Worm (Caenorhabditis elegans) whole organism, late embryonic: Measurements from ENCODE around the gene T25B9.2.

ENCODE experiments used
- C38D4.7 ChIP-seq: fragments of 200-800 bp; sonication (Bioruptor generic); optimal IDR thresholded peaks from 2 replicates; lab custom pipeline; 2018; ENCODE audit warnings: mild to moderate bottlenecking, missing genetic modification characterization, moderate library complexity, missing compliant biosample characterization
- F13H6.1 ChIP-seq: sonication (generic microtip); optimal IDR thresholded peaks from 2 replicates; lab custom pipeline; 2016; ENCODE audit warnings: missing genetic modification characterization, missing compliant biosample characterization
- K02D7.2 ChIP-seq: sonication (generic microtip); optimal IDR thresholded peaks from 2 replicates; lab custom pipeline; 2017; ENCODE audit warnings: mild to moderate bottlenecking, missing genetic modification characterization, missing compliant biosample characterization
- Y22D7AL.16 ChIP-seq: sonication (generic microtip); optimal IDR thresholded peaks from 2 replicates; lab custom pipeline; 2016; ENCODE audit warnings: missing genetic modification characterization, missing compliant biosample characterization
- ceh-18 ChIP-seq: sonication (generic microtip); optimal IDR thresholded peaks from 2 replicates; lab custom pipeline; 2016; ENCODE audit warnings: missing genetic modification characterization, missing compliant biosample characterization
- ceh-2 ChIP-seq: sonication (generic microtip); optimal IDR thresholded peaks from 2 replicates; lab custom pipeline; 2016; ENCODE audit warnings: missing genotype, missing genetic modification characterization, missing compliant biosample characterization
- ceh-22 ChIP-seq: sonication (generic microtip); optimal IDR thresholded peaks from 2 replicates; lab custom pipeline; 2017; ENCODE audit warnings: missing biosample characterization, missing genetic modification characterization
- ceh-31 ChIP-seq: sonication (generic microtip); optimal IDR thresholded peaks from 2 replicates; lab custom pipeline; 2016; ENCODE audit warnings: missing genetic modification characterization, missing compliant biosample characterization
- ceh-9 ChIP-seq: sonication (generic microtip); optimal IDR thresholded peaks from 2 replicates; lab custom pipeline; 2016; ENCODE audit warnings: mild to moderate bottlenecking, missing genetic modification characterization, inconsistent platforms, missing compliant biosample characterization
- dve-1 ChIP-seq: sonication (generic microtip); optimal IDR thresholded peaks from 2 replicates; lab custom pipeline; 2017; ENCODE audit warnings: antibody characterized with exemption, mild to moderate bottlenecking, missing genetic modification characterization, missing compliant biosample characterization
- elt-2 ChIP-seq: sonication (generic microtip); optimal IDR thresholded peaks from 2 replicates; lab custom pipeline; 2016; ENCODE audit warnings: missing genetic modification reagents, missing genetic modification characterization, missing compliant biosample characterization
- ets-4 ChIP-seq: sonication (generic microtip); optimal IDR thresholded peaks from 2 replicates; lab custom pipeline; 2016; ENCODE audit warnings: missing genetic modification characterization, missing compliant biosample characterization
- eyg-1 ChIP-seq: sonication (generic microtip); optimal IDR thresholded peaks from 2 replicates; lab custom pipeline; 2016; ENCODE audit warnings: missing genotype, missing genetic modification characterization, missing compliant biosample characterization
- fkh-10 ChIP-seq: fragments of 150-350 bp; optimal IDR thresholded peaks from 2 replicates; lab custom pipeline; 2014; ENCODE audit warnings: missing biosample characterization, missing genetic modification reagents, missing genetic modification characterization
- fkh-6 ChIP-seq: sonication (generic microtip); optimal IDR thresholded peaks from 2 replicates; lab custom pipeline; 2016; ENCODE audit warnings: missing genetic modification characterization, missing compliant biosample characterization
- gmeb-2 ChIP-seq: sonication (generic microtip); optimal IDR thresholded peaks from 2 replicates; lab custom pipeline; 2016; ENCODE audit warnings: missing genetic modification characterization, inconsistent platforms, missing compliant biosample characterization
- hlh-13 ChIP-seq: fragments of 200-800 bp; sonication (Bioruptor generic); optimal IDR thresholded peaks from 2 replicates; lab custom pipeline; 2018; ENCODE audit warnings: mild to moderate bottlenecking, missing genetic modification characterization, missing compliant biosample characterization
- hlh-30 ChIP-seq: sonication (generic microtip); optimal IDR thresholded peaks from 2 replicates; lab custom pipeline; 2017; ENCODE audit warnings: antibody characterized with exemption, missing genetic modification characterization, missing compliant biosample characterization; ENCODE audit not compliant: insufficient read depth
- hlh-8 ChIP-seq: sonication (generic microtip); optimal IDR thresholded peaks from 2 replicates; lab custom pipeline; 2016; ENCODE audit warnings: missing genotype, missing genetic modification characterization, missing compliant biosample characterization
- lim-6 ChIP-seq: sonication (generic microtip); optimal IDR thresholded peaks from 2 replicates; lab custom pipeline; 2016; ENCODE audit warnings: missing genetic modification characterization, missing compliant biosample characterization
- lin-11 ChIP-seq: fragments of 200-800 bp; sonication (Bioruptor generic); optimal IDR thresholded peaks from 2 replicates; lab custom pipeline; 2018; ENCODE audit warnings: mild to moderate bottlenecking, missing genetic modification characterization, missing compliant biosample characterization
- madf-2 ChIP-seq: sonication (generic microtip); optimal IDR thresholded peaks from 2 replicates; lab custom pipeline; 2017; ENCODE audit warnings: missing genetic modification characterization, missing compliant biosample characterization
- nhr-11 ChIP-seq: fragments of 150-350 bp; optimal IDR thresholded peaks from 2 replicates; lab custom pipeline; 2014; ENCODE audit warnings: missing biosample characterization, missing genetic modification characterization
- pag-3 ChIP-seq: sonication (generic microtip); optimal IDR thresholded peaks from 2 replicates; lab custom pipeline; 2016; ENCODE audit warnings: missing compliant biosample characterization, missing genetic modification characterization, borderline replicate concordance
- pat-9 ChIP-seq: fragments of 200-800 bp; sonication (Bioruptor generic); optimal IDR thresholded peaks from 2 replicates; lab custom pipeline; 2018; ENCODE audit warnings: mild to moderate bottlenecking, missing genetic modification characterization, moderate library complexity, missing compliant biosample characterization
- pax-1 ChIP-seq: fragments of 150-350 bp; optimal IDR thresholded peaks from 2 replicates; lab custom pipeline; 2014; ENCODE audit warnings: missing biosample characterization, missing genetic modification characterization
- pha-2 ChIP-seq: sonication (generic microtip); optimal IDR thresholded peaks from 2 replicates; lab custom pipeline; 2017; ENCODE audit warnings: mild to moderate bottlenecking, missing genetic modification characterization, missing compliant biosample characterization
- pha-4 ChIP-seq: fragments of 150-350 bp; optimal IDR thresholded peaks from 2 replicates; lab custom pipeline; 2018; ENCODE audit warnings: missing biosample characterization, missing genetic modification reagents, missing genetic modification characterization
- pqm-1 ChIP-seq: sonication (generic microtip); optimal IDR thresholded peaks from 2 replicates; lab custom pipeline; 2016; ENCODE audit warnings: missing genetic modification characterization, missing compliant biosample characterization
- ref-2 ChIP-seq: sonication (generic microtip); optimal IDR thresholded peaks from 2 replicates; lab custom pipeline; 2016; ENCODE audit warnings: missing genetic modification characterization, missing compliant biosample characterization
- rnt-1 ChIP-seq: sonication (generic microtip); optimal IDR thresholded peaks from 2 replicates; lab custom pipeline; 2016; ENCODE audit warnings: missing genetic modification characterization, missing compliant biosample characterization
- sox-4 ChIP-seq: sonication (generic microtip); optimal IDR thresholded peaks from 2 replicates; lab custom pipeline; 2017; ENCODE audit warnings: mild to moderate bottlenecking, missing genetic modification characterization, inconsistent platforms, missing compliant biosample characterization
- syd-9 ChIP-seq: sonication (generic microtip); optimal IDR thresholded peaks from 2 replicates; lab custom pipeline; 2016; ENCODE audit warnings: mild to moderate bottlenecking, missing genetic modification characterization, moderate library complexity, missing compliant biosample characterization
- tbx-7 ChIP-seq: sonication (generic microtip); optimal IDR thresholded peaks from 2 replicates; lab custom pipeline; 2016; ENCODE audit warnings: missing genotype, missing genetic modification characterization, missing compliant biosample characterization
- ttx-3 ChIP-seq: sonication (generic microtip); optimal IDR thresholded peaks from 2 replicates; lab custom pipeline; 2016; ENCODE audit warnings: missing genetic modification reagents, missing genetic modification characterization, missing compliant biosample characterization
- unc-55 ChIP-seq: sonication (generic microtip); optimal IDR thresholded peaks from 2 replicates; lab custom pipeline; 2017; ENCODE audit warnings: missing biosample characterization, missing genetic modification reagents, missing genetic modification characterization

Gene T25B9.2

DNA sequence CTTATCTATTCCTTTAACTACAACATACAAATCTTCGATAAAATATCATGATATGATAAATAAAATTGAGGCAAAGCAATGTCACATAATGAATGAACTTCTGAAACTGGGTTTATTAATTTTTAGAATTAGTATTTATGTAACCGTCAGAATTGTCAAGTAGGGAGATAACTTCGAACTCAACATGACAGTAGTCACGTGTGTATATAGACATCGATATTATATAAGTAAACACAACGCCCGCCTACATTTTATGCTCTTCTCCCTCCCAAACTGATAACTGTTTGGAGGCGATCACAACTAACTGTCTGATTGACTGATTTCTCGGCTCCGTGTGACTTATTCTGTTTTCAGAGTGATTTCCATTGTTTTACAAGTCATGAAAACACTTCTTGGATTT lies 9.7 kb upstream of the T25B9.2 start, which contains the start of gene ugt-54:
Gene ugt-54, plus strand, starts transcription at position 355 of the 400 bp plus-strand sequence.
- TF ChIP-seq ceh-2 (tag; lab: Kevin White, UChicago): no peak
- TF ChIP-seq elt-2 (tag; lab: Kevin White, UChicago): peak; percentile 83
- no peak for TF ChIP-seq ceh-18
- TF ChIP-seq ceh-9 (tag; lab: Kevin White, UChicago): no peak
- TF ChIP-seq K02D7.2: no peak
- TF ChIP-seq fkh-6 (tag; lab: Kevin White, UChicago): no peak
- TF ChIP-seq ttx-3: no peak
- TF ChIP-seq hlh-13 (GFP tag; lab: Kevin White, UChicago): no peak
- no peak for TF ChIP-seq pat-9 (tag; lab: Kevin White, UChicago)

DNA sequence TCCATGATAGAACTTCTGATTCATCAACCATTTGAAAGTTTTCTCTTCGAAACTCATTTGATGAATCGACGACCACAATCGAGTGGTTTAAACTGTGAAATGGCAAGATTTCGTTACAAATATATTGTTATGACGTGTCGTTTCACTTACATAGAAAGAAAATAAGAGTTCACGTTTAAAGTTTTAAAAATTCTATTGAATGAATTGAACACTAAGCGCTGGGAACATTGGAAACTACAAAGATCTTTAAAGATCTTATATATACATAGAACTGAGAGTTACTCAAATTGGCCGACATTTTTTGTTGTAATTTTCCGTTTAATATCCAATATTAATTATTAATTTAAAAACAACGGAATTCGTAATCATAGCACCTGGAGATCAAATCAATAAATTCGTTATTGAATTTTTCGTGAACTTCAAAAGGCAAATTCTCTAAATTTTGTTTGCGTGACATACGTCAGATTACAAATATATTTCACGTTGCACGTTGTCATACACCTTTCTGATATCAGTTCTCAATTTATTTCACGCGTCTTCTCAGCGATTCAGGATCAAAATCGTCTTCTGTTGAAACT lies 6.1 kb upstream of the T25B9.2 start, which contains the start of the genes T25B9.4 and T25B9.6:
Gene T25B9.4, minus strand, starts transcription at position 101 of the 578 bp plus-strand sequence.
Gene T25B9.6, plus strand, starts transcription at position 528 of the 578 bp plus-strand sequence.
- no peak for TF ChIP-seq F13H6.1 (tag; lab: Kevin White, UChicago)
- TF ChIP-seq ceh-31 (tag; lab: Kevin White, UChicago): no peak
- TF ChIP-seq fkh-10: no peak
- no peak for TF ChIP-seq pqm-1 (tag; lab: Kevin White, UChicago)
- TF ChIP-seq ceh-18: no peak
- no peak for TF ChIP-seq K02D7.2
- TF ChIP-seq syd-9 (tag; lab: Kevin White, UChicago): no peak
- TF ChIP-seq ceh-2 (tag; lab: Kevin White, UChicago): no peak
- TF ChIP-seq ceh-9 (tag; lab: Kevin White, UChicago): no peak
- TF ChIP-seq gmeb-2 (tag; lab: Kevin White, UChicago): no peak
- no peak for TF ChIP-seq rnt-1 (tag; lab: Kevin White, UChicago)
- TF ChIP-seq ets-4: no peak
- no peak for TF ChIP-seq unc-55 (GFP tag; lab: Kevin White, UChicago)
- no peak for TF ChIP-seq hlh-30
- TF ChIP-seq madf-2: no peak

DNA sequence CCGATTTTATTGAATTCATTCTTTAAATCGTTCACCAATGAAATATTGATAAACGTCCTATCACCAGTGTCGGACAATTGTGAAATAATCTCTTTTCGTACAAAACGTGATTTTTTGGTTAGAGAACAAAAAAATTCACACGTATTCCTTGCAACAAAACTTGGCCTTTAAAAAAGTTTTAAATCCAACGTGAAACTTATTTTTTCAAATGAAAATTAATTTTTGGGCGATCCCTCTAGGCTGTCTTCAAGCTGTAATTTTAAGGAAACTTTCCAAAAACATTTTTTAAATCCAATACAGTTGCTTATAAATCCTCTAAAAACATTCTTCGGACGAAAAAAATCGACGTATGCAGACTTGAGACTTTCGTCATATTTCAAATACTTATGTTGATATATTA lies 3.0 kb upstream of the T25B9.2 start, which contains the start of gene T25B9.5:
Gene T25B9.5, minus strand, starts transcription at position 101 of the 400 bp plus-strand sequence.
- TF ChIP-seq eyg-1 (no peak), madf-2 (no peak), pag-3 (tag; lab: Kevin White, UChicago) (no peak), ceh-9 (tag; lab: Kevin White, UChicago) (no peak), ceh-22 (tag; lab: Kevin White, UChicago) (no peak), K02D7.2 (no peak), nhr-11 (tag; lab: Kevin White, UChicago) (no peak), dve-1 (tag; lab: Kevin White, UChicago) (no peak), pha-2 (tag; lab: Kevin White, UChicago) (no peak), ets-4 (no peak)
- TF ChIP-seq, all 69 proteins: peak for 0

DNA sequence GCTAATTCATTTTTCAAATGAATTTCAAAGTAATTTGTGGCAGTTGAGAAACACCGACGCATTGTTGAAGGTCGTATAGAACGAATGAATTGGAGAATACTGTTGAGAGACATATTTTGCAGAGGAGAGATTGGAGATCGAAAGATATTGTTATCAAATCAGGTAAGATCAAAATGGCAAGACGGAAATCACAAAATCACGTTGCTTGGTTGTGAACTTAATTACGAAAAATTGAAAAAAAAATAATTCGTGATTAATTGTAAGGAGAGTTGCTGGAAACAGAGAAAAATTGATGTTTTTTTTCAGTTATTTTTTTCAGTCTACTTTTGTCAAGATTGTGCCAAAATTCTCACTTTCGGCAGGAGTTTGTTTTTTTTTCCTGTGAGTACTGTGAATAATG lies 1.6 kb downstream of the T25B9.2 start, which contains the start of gene T25B9.1:
Gene T25B9.1, minus strand, starts transcription at position 101 of the 400 bp plus-strand sequence.
- TF ChIP-seq pax-1: no peak
- no peak for TF ChIP-seq ets-4
- TF ChIP-seq tbx-7 (tag; lab: Kevin White, UChicago): no peak
- no peak for TF ChIP-seq pha-4 (tag; lab: Kevin White, UChicago)
- TF ChIP-seq lin-11 (tag; lab: Kevin White, UChicago): no peak
- TF ChIP-seq lim-6 (tag; lab: Kevin White, UChicago): no peak
- TF ChIP-seq ceh-9 (tag; lab: Kevin White, UChicago): no peak
- TF ChIP-seq hlh-8 (tag; lab: Kevin White, UChicago): no peak
- TF ChIP-seq ref-2 (tag; lab: Kevin White, UChicago): no peak
- TF ChIP-seq pat-9 (tag; lab: Kevin White, UChicago): no peak
- no peak for TF ChIP-seq ceh-31 (tag; lab: Kevin White, UChicago)
- no peak for TF ChIP-seq hlh-30
- TF ChIP-seq Y22D7AL.16 (tag; lab: Kevin White, UChicago): no peak
- TF ChIP-seq C38D4.7: no peak
- no peak for TF ChIP-seq F13H6.1 (tag; lab: Kevin White, UChicago)
- TF ChIP-seq fkh-10: no peak
- TF ChIP-seq sox-4: no peak
- TF ChIP-seq, all 69 proteins: peak for 0
